Worm (Caenorhabditis elegans) whole organism, L1 larva: ENCODE data around the gene pkn-1.
A peak's percentile ranks its signal among the peaks of the same experiment; 100 is the strongest.

ENCODE experiments used
- C04F5.9 ChIP-seq: sonication (generic microtip); optimal IDR thresholded peaks from 2 replicates; lab custom pipeline; 2016; ENCODE audit warnings: missing genetic modification characterization, missing compliant biosample characterization
- C16A3.4 ChIP-seq: fragments of 150-350 bp; optimal IDR thresholded peaks from 2 replicates; lab custom pipeline; 2014; ENCODE audit warnings: missing biosample characterization, missing genetic modification characterization
- alr-1 ChIP-seq: fragments of 200-800 bp; sonication (Bioruptor generic); optimal IDR thresholded peaks from 2 replicates; lab custom pipeline; 2018; ENCODE audit warnings: borderline replicate concordance, mild to moderate bottlenecking, missing genetic modification characterization, missing compliant biosample characterization
- blmp-1 ChIP-seq: fragments of 150-350 bp; optimal IDR thresholded peaks from 2 replicates; lab custom pipeline; 2014; ENCODE audit warnings: missing biosample characterization, missing genetic modification characterization
- ceh-8 ChIP-seq: fragments of 200-800 bp; sonication (Bioruptor generic); optimal IDR thresholded peaks from 2 replicates; lab custom pipeline; 2018; ENCODE audit warnings: mild to moderate bottlenecking, missing genetic modification characterization, moderate library complexity, missing compliant biosample characterization
- ceh-82 ChIP-seq, 3 experiments: fragments of 150-350 bp in 1 of 3; sonication (generic microtip) in 2 of 3; optimal IDR thresholded peaks; 2 replicates each; lab custom pipeline; 2014 to 2017; ENCODE audit warnings: missing biosample characterization in 3 of 3, missing genetic modification characterization in 3 of 3
- ces-1 ChIP-seq: fragments of 150-350 bp; optimal IDR thresholded peaks from 2 replicates; lab custom pipeline; 2014; ENCODE audit warnings: missing biosample characterization, missing genetic modification reagents, missing genetic modification characterization
- dsc-1 ChIP-seq: sonication (generic microtip); optimal IDR thresholded peaks from 2 replicates; lab custom pipeline; 2016; ENCODE audit warnings: mild to moderate bottlenecking, missing genetic modification characterization, missing compliant biosample characterization
- efl-1 ChIP-seq, 4 experiments: fragments of 150-350 bp; optimal IDR thresholded peaks in 3 of 4; peaks in 1 of 4; 1 replicate in 1 of 4; 2 replicates in 3 of 4; lab custom pipeline; 2014; ENCODE audit warnings: missing biosample characterization in 2 of 4, missing genetic modification characterization in 2 of 4, missing genetic modification reagents in 2 of 4
- egl-13 ChIP-seq: sonication (generic microtip); optimal IDR thresholded peaks from 2 replicates; lab custom pipeline; 2016; ENCODE audit warnings: missing genotype, missing genetic modification reagents, missing genetic modification characterization, missing compliant biosample characterization
- elt-3 ChIP-seq, 6 experiments: fragments of 150-350 bp in 1 of 6; sonication (generic microtip); optimal IDR thresholded peaks; 2 replicates each; lab custom pipeline; 2017 to 2018; ENCODE audit warnings: missing biosample characterization in 6 of 6, missing genetic modification characterization in 6 of 6, inconsistent platforms in 1 of 6
- ets-5 ChIP-seq: fragments of 200-800 bp; sonication (Bioruptor generic); IDR thresholded peaks from 2 replicates; pipeline ENCODE4 v1.3.6; 2022; ENCODE audit warnings: missing genetic modification characterization, missing compliant biosample characterization
- fkh-10 ChIP-seq: sonication (generic microtip); optimal IDR thresholded peaks from 2 replicates; lab custom pipeline; 2017; ENCODE audit warnings: missing biosample characterization, missing genetic modification reagents, missing genetic modification characterization
- fkh-8 ChIP-seq: sonication (generic microtip); optimal IDR thresholded peaks from 2 replicates; lab custom pipeline; 2016; ENCODE audit warnings: mild to moderate bottlenecking, missing genetic modification characterization, missing compliant biosample characterization
- fos-1 ChIP-seq: fragments of 150-350 bp; optimal IDR thresholded peaks from 2 replicates; lab custom pipeline; 2014; ENCODE audit warnings: missing biosample characterization, missing genetic modification characterization
- hlh-17 ChIP-seq: fragments of 200-800 bp; sonication (Bioruptor generic); optimal IDR thresholded peaks from 2 replicates; lab custom pipeline; 2018; ENCODE audit warnings: missing genetic modification characterization, mild to moderate bottlenecking, missing compliant biosample characterization, moderate library complexity, borderline replicate concordance
- hlh-4 ChIP-seq: sonication (generic microtip); optimal IDR thresholded peaks from 2 replicates; lab custom pipeline; 2016; ENCODE audit warnings: mild to moderate bottlenecking, missing genetic modification characterization, missing compliant biosample characterization
- irx-1 ChIP-seq: sonication (generic microtip); optimal IDR thresholded peaks from 2 replicates; lab custom pipeline; 2016; ENCODE audit warnings: missing genetic modification characterization, missing compliant biosample characterization
- lin-13 ChIP-seq: fragments of 150-350 bp; optimal IDR thresholded peaks from 2 replicates; lab custom pipeline; 2014; ENCODE audit warnings: missing biosample characterization, missing genetic modification reagents, missing genetic modification characterization
- lin-14 ChIP-seq: fragments of 200-800 bp; sonication (Bioruptor generic); optimal IDR thresholded peaks from 2 replicates; lab custom pipeline; 2018; ENCODE audit warnings: mild to moderate bottlenecking, missing genetic modification characterization, moderate library complexity, missing compliant biosample characterization
- lin-35 ChIP-seq, 2 experiments: fragments of 150-350 bp; optimal IDR thresholded peaks; 2 replicates each; lab custom pipeline; 2014; ENCODE audit warnings: missing biosample characterization in 2 of 2, missing genetic modification characterization in 2 of 2, missing genetic modification reagents in 2 of 2
- lsy-2 ChIP-seq, 2 experiments: fragments of 150-350 bp; optimal IDR thresholded peaks; 2 replicates each; lab custom pipeline; 2014; ENCODE audit warnings: missing biosample characterization in 2 of 2, missing genetic modification characterization in 2 of 2
- mab-9 ChIP-seq: fragments of 200-800 bp; sonication (Bioruptor generic); IDR thresholded peaks from 2 replicates; pipeline ENCODE4 v1.3.6; 2022; ENCODE audit warnings: missing genetic modification reagents, missing genetic modification characterization, missing compliant biosample characterization
- mdl-1 ChIP-seq, 2 experiments: fragments of 150-350 bp; optimal IDR thresholded peaks; 2 replicates each; lab custom pipeline; 2014 to 2017; ENCODE audit warnings: missing biosample characterization in 2 of 2, missing genetic modification characterization in 2 of 2, inconsistent platforms in 1 of 2
- mef-2 ChIP-seq: fragments of 150-350 bp; optimal IDR thresholded peaks from 2 replicates; lab custom pipeline; 2014; ENCODE audit warnings: missing biosample characterization, missing genetic modification characterization
- mep-1 ChIP-seq: fragments of 150-350 bp; optimal IDR thresholded peaks from 2 replicates; lab custom pipeline; 2014; ENCODE audit warnings: missing biosample characterization, missing genetic modification characterization
- nhr-11 ChIP-seq: fragments of 150-350 bp; optimal IDR thresholded peaks from 2 replicates; lab custom pipeline; 2014; ENCODE audit warnings: missing biosample characterization, missing genetic modification characterization
- nhr-19 ChIP-seq: fragments of 200-800 bp; sonication (Bioruptor generic); conservative IDR thresholded peaks from 2 replicates; pipeline ENCODE4 v1.3.6; 2022; ENCODE audit warnings: missing genetic modification characterization, missing compliant biosample characterization
- nhr-20 ChIP-seq: sonication (generic microtip); optimal IDR thresholded peaks from 2 replicates; lab custom pipeline; 2016; ENCODE audit warnings: mild to moderate bottlenecking, missing genetic modification characterization, missing compliant biosample characterization
- nhr-237 ChIP-seq: fragments of 150-350 bp; optimal IDR thresholded peaks from 2 replicates; lab custom pipeline; 2014; ENCODE audit warnings: missing biosample characterization, missing genetic modification characterization
- nhr-47 ChIP-seq: sonication (generic microtip); optimal IDR thresholded peaks from 2 replicates; lab custom pipeline; 2016; ENCODE audit warnings: mild to moderate bottlenecking, missing genetic modification characterization, moderate library complexity, missing compliant biosample characterization
- nhr-71 ChIP-seq: sonication (generic microtip); optimal IDR thresholded peaks from 2 replicates; lab custom pipeline; 2016; ENCODE audit warnings: mild to moderate bottlenecking, missing genetic modification characterization, moderate library complexity, missing compliant biosample characterization
- nhr-85 ChIP-seq: sonication (generic microtip); peaks from one replicate; lab custom pipeline; 2016; ENCODE audit warnings: missing genetic modification characterization, inconsistent platforms, missing compliant biosample characterization
- nhr-90 ChIP-seq: sonication (generic microtip); optimal IDR thresholded peaks from 2 replicates; lab custom pipeline; 2016; ENCODE audit warnings: mild to moderate bottlenecking, missing genetic modification characterization, missing compliant biosample characterization; ENCODE audit not compliant: poor library complexity
- pag-3 ChIP-seq: sonication (generic microtip); optimal IDR thresholded peaks from 2 replicates; lab custom pipeline; 2017; ENCODE audit warnings: missing genetic modification characterization, mild to moderate bottlenecking, missing compliant biosample characterization, antibody characterized with exemption, borderline replicate concordance; ENCODE audit not compliant: insufficient read depth
- rnt-1 ChIP-seq: sonication (generic microtip); optimal IDR thresholded peaks from 2 replicates; lab custom pipeline; 2016; ENCODE audit warnings: mild to moderate bottlenecking, missing genetic modification characterization, moderate library complexity, missing compliant biosample characterization
- skn-1 ChIP-seq: fragments of 150-350 bp; optimal IDR thresholded peaks from 2 replicates; lab custom pipeline; 2014; ENCODE audit warnings: missing biosample characterization, missing genetic modification characterization
- snpc-4 ChIP-seq: fragments of 150-350 bp; optimal IDR thresholded peaks from 2 replicates; lab custom pipeline; 2014; ENCODE audit warnings: missing biosample characterization, missing genetic modification characterization
- snu-23 ChIP-seq: sonication (generic microtip); optimal IDR thresholded peaks from 2 replicates; lab custom pipeline; 2016; ENCODE audit warnings: missing genetic modification characterization, missing compliant biosample characterization
- sptf-1 ChIP-seq: fragments of 150-350 bp; optimal IDR thresholded peaks from 2 replicates; lab custom pipeline; 2014; ENCODE audit warnings: missing biosample characterization, missing genetic modification characterization
- swsn-7 ChIP-seq: sonication (generic microtip); optimal IDR thresholded peaks from 2 replicates; lab custom pipeline; 2016; ENCODE audit warnings: missing genetic modification characterization, missing compliant biosample characterization
- tbx-2 ChIP-seq: sonication (generic microtip); optimal IDR thresholded peaks from 2 replicates; lab custom pipeline; 2016; ENCODE audit warnings: missing genetic modification characterization, missing compliant biosample characterization
- unc-86 ChIP-seq: sonication (generic microtip); optimal IDR thresholded peaks from 2 replicates; lab custom pipeline; 2016; ENCODE audit warnings: missing genetic modification characterization, missing compliant biosample characterization
- vab-15 ChIP-seq: sonication (generic microtip); optimal IDR thresholded peaks from 2 replicates; lab custom pipeline; 2017; ENCODE audit warnings: missing genotype, mild to moderate bottlenecking, missing genetic modification characterization, missing compliant biosample characterization
- xbp-1 ChIP-seq: sonication (generic microtip); optimal IDR thresholded peaks from 2 replicates; lab custom pipeline; 2016; ENCODE audit warnings: missing genetic modification characterization, missing compliant biosample characterization
- zag-1 ChIP-seq: fragments of 150-350 bp; optimal IDR thresholded peaks from 2 replicates; lab custom pipeline; 2014; ENCODE audit warnings: missing biosample characterization, missing genetic modification characterization
- ztf-4 ChIP-seq: fragments of 150-350 bp; optimal IDR thresholded peaks from 2 replicates; lab custom pipeline; 2014; ENCODE audit warnings: missing biosample characterization, missing genetic modification characterization

Gene pkn-1

ce11 chrX:10372556-10372955, 24.5 kb upstream of the pkn-1 start, which contains the start of gene Y49A10A.2:
Y49A10A.2 (minus strand) TSS chrX:10372664.
- TF ChIP-seq unc-86, result peak; percentile 36
- TF ChIP-seq dsc-1, result peak; percentile 39
- TF ChIP-seq snpc-4 (tag; lab: Kevin White, UChicago), result no peak
- TF ChIP-seq nhr-85 (tag; lab: Kevin White, UChicago), result peak; percentile 57
- TF ChIP-seq lsy-2 (tag; optimal IDR thresholded peaks at IDR 0.05; lab: Kevin White, UChicago), result peak in 1 of 2 experiments; percentile 40
- peak; percentile 18 for TF ChIP-seq fkh-8 (tag; lab: Kevin White, UChicago)
- TF ChIP-seq ceh-82 (tag; optimal IDR thresholded peaks at IDR 0.05; lab: Kevin White, UChicago), result peak in 2 of 3 experiments; percentile 2 to 16
- peak in 1 of 2 experiments; percentile 5 for TF ChIP-seq lin-35 (GFP tag; optimal IDR thresholded peaks at IDR 0.05; lab: Kevin White, UChicago)
- TF ChIP-seq efl-1 (optimal IDR thresholded peaks at IDR 0.05; lab: Kevin White, UChicago), result peak; percentile 13 to 48
- TF ChIP-seq efl-1 (GFP tag; optimal IDR thresholded peaks at IDR 0.05 in 1 of 2; lab: Kevin White, UChicago), result no peak
- TF ChIP-seq elt-3 (tag; optimal IDR thresholded peaks at IDR 0.05; lab: Kevin White, UChicago), result no peak
- TF ChIP-seq pag-3 (tag; lab: Kevin White, UChicago), result peak; percentile 44
- TF ChIP-seq ztf-4 (tag; lab: Kevin White, UChicago), result no peak
- TF ChIP-seq tbx-2 (tag; lab: Kevin White, UChicago), result peak; percentile 29
- TF ChIP-seq xbp-1 (tag; lab: Kevin White, UChicago), result peak; percentile 23
- TF ChIP-seq hlh-17 (GFP tag; lab: Kevin White, UChicago), result no peak
- TF ChIP-seq mdl-1 (tag; optimal IDR thresholded peaks at IDR 0.05; lab: Kevin White, UChicago), result peak in 1 of 2 experiments; percentile 13
- TF ChIP-seq blmp-1 (tag; lab: Kevin White, UChicago), result peak; percentile 14
- TF ChIP-seq nhr-71, result peak; percentile 55
- TF ChIP-seq lin-14 (GFP tag; lab: Kevin White, UChicago), result peak; percentile 80
- TF ChIP-seq swsn-7, result peak; percentile 58
- TF ChIP-seq alr-1, result no peak
- TF ChIP-seq rnt-1 (tag; lab: Kevin White, UChicago), result peak; percentile 61
- no peak for TF ChIP-seq ets-5
- no peak for TF ChIP-seq C04F5.9 (tag; lab: Kevin White, UChicago)
- TF ChIP-seq nhr-20 (tag; lab: Kevin White, UChicago), result peak; percentile 40
- TF ChIP-seq fkh-10 (GFP tag; lab: Kevin White, UChicago), result no peak
- TF ChIP-seq nhr-47, result peak; percentile 41
- 0 out of 2 replicates have a peak, but pooled peaks have one; percentile 17 for TF ChIP-seq nhr-19 (GFP tag; lab: Robert Waterston, UW)
- no peak for TF ChIP-seq vab-15 (tag; lab: Kevin White, UChicago)
- TF ChIP-seq mep-1, result peak; percentile 31
- no peak for TF ChIP-seq lin-13 (GFP tag; lab: Kevin White, UChicago)
- TF ChIP-seq snu-23 (GFP tag; lab: Kevin White, UChicago), result peak; percentile 52
- no peak for TF ChIP-seq irx-1
- no peak for TF ChIP-seq nhr-11 (tag; lab: Kevin White, UChicago)

DNA sequence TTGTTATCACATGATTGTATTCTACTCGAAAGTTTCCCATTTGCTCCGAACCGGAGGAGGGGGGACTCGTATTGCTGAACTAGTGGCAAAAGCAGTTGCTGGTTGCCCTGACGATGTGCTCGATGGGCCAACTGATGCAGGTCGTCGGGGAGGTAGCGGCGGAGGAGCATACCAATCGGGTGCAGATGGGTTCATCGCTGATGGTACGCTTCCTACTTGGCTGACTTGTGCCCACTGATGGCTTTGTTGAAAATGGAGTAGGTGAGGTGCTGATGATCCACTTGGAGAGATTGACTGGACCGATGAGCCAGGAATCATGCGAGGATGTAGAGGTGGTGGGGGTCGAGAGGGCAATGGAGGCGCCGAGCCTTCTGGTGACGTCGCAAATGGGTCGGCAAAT, 23.5 kb upstream of the pkn-1 start:
- TF ChIP-seq efl-1 (optimal IDR thresholded peaks at IDR 0.05; lab: Kevin White, UChicago), result no peak
- peak in 1 of 2 experiments; percentile 85 for TF ChIP-seq efl-1 (GFP tag; optimal IDR thresholded peaks at IDR 0.05 in 1 of 2; lab: Kevin White, UChicago)
- no peak for TF ChIP-seq skn-1 (tag; lab: Kevin White, UChicago)

DNA sequence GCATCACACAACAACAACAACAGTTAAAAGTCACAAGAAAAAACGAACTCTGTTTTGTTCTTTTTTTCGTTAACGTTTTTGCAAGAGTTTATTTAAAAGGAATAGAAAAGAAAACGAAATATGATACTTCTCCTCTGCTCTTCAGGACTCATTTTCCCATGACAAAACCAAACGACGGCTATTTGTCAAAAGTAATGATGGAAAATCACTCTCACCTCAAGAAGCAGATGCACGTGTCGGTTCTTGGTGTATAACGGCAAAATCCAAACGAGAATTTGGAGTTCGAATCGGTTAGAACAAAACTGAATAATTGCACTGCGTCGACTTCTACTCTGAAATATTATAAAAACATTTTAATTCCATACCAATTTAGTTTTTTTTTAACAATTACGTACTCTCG, 20.1 kb upstream of the pkn-1 start:
- TF ChIP-seq mab-9 (GFP tag; lab: Robert Waterston, UW) (no peak), fos-1 (tag; lab: Kevin White, UChicago) (no peak)

DNA sequence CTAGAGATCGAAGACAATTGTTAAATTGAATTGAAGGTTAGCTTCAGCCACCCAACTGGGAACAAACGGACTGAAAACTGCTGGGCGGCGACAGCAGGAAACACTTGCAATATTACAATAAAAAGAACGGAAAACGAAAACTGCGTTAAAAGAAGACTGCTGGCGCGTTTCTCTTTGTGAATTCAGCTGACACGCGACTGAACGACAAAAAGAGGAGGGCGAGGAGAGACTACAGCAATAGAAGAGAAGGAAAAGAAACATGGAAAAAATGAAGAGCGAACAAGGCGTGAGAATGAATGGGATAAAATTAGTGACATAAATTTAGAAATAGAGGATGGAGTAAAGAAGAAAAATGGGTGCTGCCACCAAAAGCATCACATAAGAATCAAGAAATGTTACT, 19.4 kb upstream of the pkn-1 start:
- TF ChIP-seq hlh-4, result no peak
- peak; percentile 87 for TF ChIP-seq egl-13
- TF ChIP-seq nhr-90 (tag; lab: Kevin White, UChicago), result peak; percentile 92
- peak; percentile 90 for TF ChIP-seq ceh-8 (GFP tag; lab: Kevin White, UChicago)
- no peak for TF ChIP-seq nhr-237 (tag; lab: Kevin White, UChicago)
- TF ChIP-seq lin-35 (GFP tag; optimal IDR thresholded peaks at IDR 0.05; lab: Kevin White, UChicago), result peak; percentile 75 to 88
- no peak for TF ChIP-seq sptf-1 (tag; lab: Kevin White, UChicago)
- peak; percentile 86 for TF ChIP-seq C16A3.4 (tag; lab: Kevin White, UChicago)
- no peak for TF ChIP-seq vab-15 (tag; lab: Kevin White, UChicago)
- peak; percentile 92 for TF ChIP-seq mef-2 (tag; lab: Kevin White, UChicago)
- TF ChIP-seq pag-3 (tag; lab: Kevin White, UChicago), result peak; percentile 49
- TF ChIP-seq mab-9 (GFP tag; lab: Robert Waterston, UW), result peak; percentile 64
- no peak for TF ChIP-seq ces-1 (GFP tag; lab: Kevin White, UChicago)
- no peak for TF ChIP-seq zag-1 (tag; lab: Kevin White, UChicago)
- TF ChIP-seq nhr-71, result peak; percentile 97
- TF ChIP-seq elt-3 (tag; optimal IDR thresholded peaks at IDR 0.05; lab: Kevin White, UChicago), result peak in 3 of 6 experiments; percentile 24 to 76 (median 72)
